Worm (Caenorhabditis elegans): ENCODE results near the gene gst-39.

DNA sequence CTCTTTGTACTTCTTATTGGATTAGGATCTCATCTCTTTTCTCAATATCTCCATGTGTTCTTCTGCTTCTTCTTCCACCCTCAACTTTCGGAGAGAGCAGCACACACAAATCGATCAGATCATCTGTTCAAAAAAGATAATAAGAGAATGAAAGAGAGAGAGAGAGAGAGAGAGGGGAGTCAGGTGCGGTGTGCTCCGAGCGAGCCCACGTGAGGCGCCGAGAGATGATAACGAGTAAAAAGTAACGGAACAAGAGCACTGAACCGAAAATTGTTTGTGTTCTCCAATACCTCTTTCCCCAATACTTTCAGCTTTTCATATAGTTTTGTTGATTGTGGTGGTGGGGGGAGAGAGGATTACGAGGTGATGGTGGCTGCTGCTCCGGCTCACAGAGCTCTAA is 22.2 kb upstream of the gst-39 start:
- TF ChIP-seq nhr-28 (tag; optimal IDR thresholded peaks at IDR 0.05) (no peak), nhr-12 (tag; optimal IDR thresholded peaks at IDR 0.05) (no peak)

Measured in whole organism, mixed stage, embryonic.